Worm (Caenorhabditis elegans): ENCODE measurements around the gene F28F8.7.
A peak's percentile ranks its signal among the peaks of the same experiment; 100 is the strongest.

F28F8.7 gene

ce11 chrV:15562541-15562940 lies 27.9 kb downstream of the F28F8.7 start:
- TF ChIP-seq mbf-1 (tag; optimal IDR thresholded peaks at IDR 0.05) (no peak), ztf-4 (tag; optimal IDR thresholded peaks at IDR 0.05) (no peak), C34F6.9 (tag; optimal IDR thresholded peaks at IDR 0.05) (no peak), ZK546.5 (tag; optimal IDR thresholded peaks at IDR 0.05) (no peak), lin-11 (tag; optimal IDR thresholded peaks at IDR 0.05) (no peak)

- no peak for TF ChIP-seq sma-9 (GFP tag; optimal IDR thresholded peaks at IDR 0.05)
- TF ChIP-seq sma-9 (tag; optimal IDR thresholded peaks at IDR 0.05) = no peak
- TF ChIP-seq skn-1 (tag; optimal IDR thresholded peaks at IDR 0.05) = no peak
- TF ChIP-seq mab-5 (tag; optimal IDR thresholded peaks at IDR 0.05) = no peak
- no peak for TF ChIP-seq ama-1 (optimal IDR thresholded peaks at IDR 0.05)
- TF ChIP-seq gmeb-1 (tag; optimal IDR thresholded peaks at IDR 0.05) = no peak
- no peak for TF ChIP-seq lsy-2 (tag; optimal IDR thresholded peaks at IDR 0.05)
- no peak for TF ChIP-seq unc-55 (GFP tag; optimal IDR thresholded peaks at IDR 0.05)
- TF ChIP-seq unc-62 (GFP tag; optimal IDR thresholded peaks at IDR 0.05) = no peak
- no peak for TF ChIP-seq snpc-4 (tag; optimal IDR thresholded peaks at IDR 0.05)
- TF ChIP-seq alr-1 (tag; optimal IDR thresholded peaks at IDR 0.05) = no peak
- TF ChIP-seq crh-2 (tag; optimal IDR thresholded peaks at IDR 0.05) = no peak
- TF ChIP-seq fos-1 (tag; optimal IDR thresholded peaks at IDR 0.05) = no peak
- no peak for TF ChIP-seq nhr-237 (tag; optimal IDR thresholded peaks at IDR 0.05)
- TF ChIP-seq sem-4 (tag; optimal IDR thresholded peaks at IDR 0.05) = no peak
- no peak for TF ChIP-seq peb-1 (tag; optimal IDR thresholded peaks at IDR 0.05)
- TF ChIP-seq zag-1 (tag; optimal IDR thresholded peaks at IDR 0.05) = no peak
- no peak for TF ChIP-seq dmd-4 (tag; optimal IDR thresholded peaks at IDR 0.05)
- no peak for TF ChIP-seq nhr-23 (tag; optimal IDR thresholded peaks at IDR 0.05)
- no peak for TF ChIP-seq mdl-1 (tag; optimal IDR thresholded peaks at IDR 0.05)
These were observed 30.7 kb downstream of the F28F8.7 start for ce11 chrV:15559729-15560128.

DNA sequence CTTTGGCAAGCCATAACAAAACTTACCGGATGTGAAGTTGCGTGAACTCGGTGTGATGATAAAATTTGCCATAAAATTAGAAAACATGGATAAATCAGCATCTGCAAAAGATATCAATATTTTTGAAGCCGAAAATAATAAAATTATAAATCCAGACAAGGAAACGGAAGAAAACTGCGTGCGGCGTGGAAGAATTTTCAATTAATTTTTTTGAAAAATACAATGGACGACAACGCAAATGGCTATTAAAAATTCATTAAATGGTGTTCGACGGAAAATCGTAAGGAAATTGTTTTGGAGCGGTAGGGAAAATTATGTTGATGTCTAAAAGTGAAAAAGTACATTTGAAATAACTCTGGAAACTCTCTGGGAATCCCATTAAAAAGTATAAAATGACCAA lies 31.4 kb downstream of the F28F8.7 start, which contains the start of gene acr-18:
Gene acr-18, minus strand, starts transcription at position 101 of the 400 bp plus-strand sequence.
- TF ChIP-seq nhr-25 (tag; optimal IDR thresholded peaks at IDR 0.05) (no peak), egl-27 (tag; optimal IDR thresholded peaks at IDR 0.05) (no peak), lsy-2 (tag; optimal IDR thresholded peaks at IDR 0.05) (no peak), sma-9 (GFP tag; optimal IDR thresholded peaks at IDR 0.05) (no peak), sma-9 (tag; optimal IDR thresholded peaks at IDR 0.05) (no peak), nhr-23 (tag; optimal IDR thresholded peaks at IDR 0.05) (no peak), unc-62 (GFP tag; optimal IDR thresholded peaks at IDR 0.05) (no peak), nhr-6 (tag; optimal IDR thresholded peaks at IDR 0.05) (no peak), mbf-1 (tag; optimal IDR thresholded peaks at IDR 0.05) (no peak)

DNA sequence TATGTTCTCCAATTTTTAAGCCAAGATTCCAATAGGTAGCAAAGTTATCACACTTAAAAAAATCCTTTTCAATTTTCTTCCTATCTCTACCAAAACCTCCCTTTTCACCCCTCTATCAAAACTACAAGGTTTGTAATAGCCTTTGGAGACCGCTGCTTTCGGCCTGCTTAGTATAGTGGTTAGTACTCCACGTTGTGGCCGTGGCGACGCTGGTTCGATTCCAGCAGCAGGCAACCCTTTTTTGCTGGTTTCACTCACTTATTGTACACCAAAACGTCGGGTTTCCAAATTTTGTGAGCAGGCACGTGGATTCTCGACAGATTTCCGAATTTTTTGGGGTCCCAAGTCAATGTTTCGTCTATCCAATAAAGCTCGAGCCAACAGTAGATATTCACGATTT lies 36.5 kb downstream of the F28F8.7 start:
- no peak for TF ChIP-seq lin-11 (tag; optimal IDR thresholded peaks at IDR 0.05)
- TF ChIP-seq zag-1 (tag; optimal IDR thresholded peaks at IDR 0.05) = no peak
- no peak for TF ChIP-seq snpc-4 (tag; optimal IDR thresholded peaks at IDR 0.05)
- TF ChIP-seq lin-13 (GFP tag; optimal IDR thresholded peaks at IDR 0.05) = no peak
- TF ChIP-seq peb-1 (tag; optimal IDR thresholded peaks at IDR 0.05) = no peak
- TF ChIP-seq elt-3 (tag; optimal IDR thresholded peaks at IDR 0.05) = no peak
- no peak for TF ChIP-seq ztf-1 (GFP tag; conservative IDR thresholded peaks at IDR 0.05)
- peak in 1 of 2 experiments; percentile 20 for TF ChIP-seq lsy-2 (tag; optimal IDR thresholded peaks at IDR 0.05)
- TF ChIP-seq sma-9 (GFP tag; optimal IDR thresholded peaks at IDR 0.05) = peak; percentile 3
- TF ChIP-seq sma-9 (tag; optimal IDR thresholded peaks at IDR 0.05) = no peak
- no peak for TF ChIP-seq nhr-25 (tag; optimal IDR thresholded peaks at IDR 0.05)
- no peak for TF ChIP-seq nhr-237 (tag; optimal IDR thresholded peaks at IDR 0.05)
- no peak for TF ChIP-seq blmp-1 (tag; optimal IDR thresholded peaks at IDR 0.05; ENCODE audit: insufficient read depth)
- TF ChIP-seq egl-27 (tag; optimal IDR thresholded peaks at IDR 0.05) = no peak
- TF ChIP-seq unc-62 (GFP tag; optimal IDR thresholded peaks at IDR 0.05) = no peak
- peak; percentile 20 for TF ChIP-seq gmeb-1 (tag; optimal IDR thresholded peaks at IDR 0.05)
- no peak for TF ChIP-seq nhr-6 (tag; optimal IDR thresholded peaks at IDR 0.05)
- no peak for TF ChIP-seq C34F6.9 (tag; optimal IDR thresholded peaks at IDR 0.05)
- peak; percentile 26 for TF ChIP-seq unc-55 (GFP tag; optimal IDR thresholded peaks at IDR 0.05)
- TF ChIP-seq mab-5 (tag; optimal IDR thresholded peaks at IDR 0.05) = no peak
- TF ChIP-seq crh-2 (tag; optimal IDR thresholded peaks at IDR 0.05) = peak; percentile 37
- no peak for TF ChIP-seq F13H6.1 (tag; optimal IDR thresholded peaks at IDR 0.05)
- no peak for TF ChIP-seq sma-3 (GFP tag; optimal IDR thresholded peaks at IDR 0.05)
- peak; percentile 55 for TF ChIP-seq nhr-129 (tag; optimal IDR thresholded peaks at IDR 0.05)
- no peak for TF ChIP-seq nhr-12 (tag; optimal IDR thresholded peaks at IDR 0.05)
- TF ChIP-seq aly-2 (tag; optimal IDR thresholded peaks at IDR 0.05) = no peak

All from whole organism, L2 larva.